Fruit fly (Drosophila melanogaster): ENCODE data around the gene CG17600.

CG17600 gene

DNA sequence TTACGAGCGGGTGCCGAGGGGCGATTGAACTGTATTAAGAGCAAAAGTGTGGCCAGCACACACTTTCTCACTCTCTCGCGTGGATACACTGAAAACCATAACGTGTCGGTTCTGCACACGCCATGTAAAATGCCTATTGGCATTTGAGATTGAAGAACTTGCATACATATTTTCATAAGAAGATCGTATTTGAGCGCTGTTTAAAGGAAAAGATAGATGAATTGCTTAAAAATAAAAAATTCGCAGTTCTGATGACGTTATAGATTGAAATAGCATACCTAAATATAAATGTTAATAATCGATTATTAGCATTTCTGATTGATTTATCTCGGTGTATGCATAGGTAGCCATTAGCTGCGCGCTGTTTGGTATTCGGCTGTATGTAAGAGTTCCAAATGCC is 5.9 kb upstream of the CG17600 start (continued):
- TF ChIP-seq inv (GFP tag; IDR thresholded peaks at IDR 0.05; ENCODE audit: partially characterized antibody) (no peak), CG10267 (tag; optimal IDR thresholded peaks at IDR 0.05) (no peak), CG12071 (GFP tag; optimal IDR thresholded peaks at IDR 0.05) (no peak), Bteb2 (GFP tag; optimal IDR thresholded peaks at IDR 0.05) (no peak), jumu (GFP tag; optimal IDR thresholded peaks at IDR 0.05) (no peak), CG17568 (GFP tag; optimal IDR thresholded peaks at IDR 0.05) (no peak), sens-2 (GFP tag; IDR thresholded peaks at IDR 0.05) (no peak), Oli (tag; optimal IDR thresholded peaks at IDR 0.05) (peak; percentile 50), CG9817 (tag; optimal IDR thresholded peaks at IDR 0.05) (no peak), sob (GFP tag; IDR thresholded peaks at IDR 0.05) (no peak), unc-4 (GFP tag; IDR thresholded peaks at IDR 0.05; ENCODE audit: partially characterized antibody) (no peak), Neu2 (GFP tag; optimal IDR thresholded peaks at IDR 0.05; ENCODE audit: borderline replicate concordance) (no peak), Ravus (GFP tag; IDR thresholded peaks at IDR 0.05) (no peak), Bdp1 (GFP tag; optimal IDR thresholded peaks at IDR 0.05) (no peak), HmgD (GFP tag; optimal IDR thresholded peaks at IDR 0.05) (no peak), fd64A (GFP tag; optimal IDR thresholded peaks at IDR 0.05) (no peak), ttk (GFP tag; IDR thresholded peaks at IDR 0.05) (no peak), pfk (GFP tag; optimal IDR thresholded peaks at IDR 0.05) (no peak), CG10431 (GFP tag; optimal IDR thresholded peaks at IDR 0.05) (no peak), CG2129 (GFP tag; IDR thresholded peaks at IDR 0.05; ENCODE audit: partially characterized antibody) (no peak), CG1832 (GFP tag; optimal IDR thresholded peaks at IDR 0.05) (no peak), luna (GFP tag; optimal IDR thresholded peaks at IDR 0.05) (no peak), Awh (GFP tag; IDR thresholded peaks at IDR 0.05) (no peak), CG18599 (GFP tag; optimal IDR thresholded peaks at IDR 0.05) (no peak), zf30C (GFP tag; optimal IDR thresholded peaks at IDR 0.05) (no peak), CG3847 (GFP tag; IDR thresholded peaks at IDR 0.05) (no peak), kah (GFP tag; optimal IDR thresholded peaks at IDR 0.05) (no peak), crc (GFP tag; optimal IDR thresholded peaks at IDR 0.05) (no peak), CG9437 (GFP tag; optimal IDR thresholded peaks at IDR 0.05) (no peak), Xrp1 (GFP tag; IDR thresholded peaks at IDR 0.05) (peak; percentile 27; the same call in 1 of the 2 replicates), gro (GFP tag; optimal IDR thresholded peaks at IDR 0.05) (no peak), Mrtf (GFP tag; IDR thresholded peaks at IDR 0.05) (0 out of 3 replicates have a peak, but pooled peaks have one; percentile 32), fru (optimal IDR thresholded peaks at IDR 0.05) (no peak), kni (GFP tag; optimal IDR thresholded peaks at IDR 0.05) (no peak), CG12391 (tag; optimal IDR thresholded peaks at IDR 0.05) (no peak), Ada2b (GFP tag; IDR thresholded peaks at IDR 0.05) (no peak), CG9797 (GFP tag; optimal IDR thresholded peaks at IDR 0.05) (no peak), CG18619 (GFP tag; optimal IDR thresholded peaks at IDR 0.05) (no peak), CG14710 (tag; optimal IDR thresholded peaks at IDR 0.05) (peak; percentile 28), HHEX (GFP tag; optimal IDR thresholded peaks at IDR 0.05) (no peak), slou (GFP tag; optimal IDR thresholded peaks at IDR 0.05) (no peak), sima (GFP tag; optimal IDR thresholded peaks at IDR 0.05) (no peak), D19B (GFP tag; optimal IDR thresholded peaks at IDR 0.05) (no peak), Gsc (GFP tag; IDR thresholded peaks at IDR 0.05) (no peak), Side (GFP tag; optimal IDR thresholded peaks at IDR 0.05) (no peak), gcm2 (GFP tag; optimal IDR thresholded peaks at IDR 0.05) (no peak), nerfin-2 (GFP tag; IDR thresholded peaks at IDR 0.05; ENCODE audit: partially characterized antibody) (no peak), Dad (GFP tag; optimal IDR thresholded peaks at IDR 0.05) (no peak), CG2875 (GFP tag; optimal IDR thresholded peaks at IDR 0.05) (peak; percentile 8), knrl (GFP tag; IDR thresholded peaks at IDR 0.05; ENCODE audit: partially characterized antibody) (no peak), nerfin-1 (tag; optimal IDR thresholded peaks at IDR 0.05) (no peak), CG11247 (GFP tag; IDR thresholded peaks at IDR 0.05) (no peak)

Data from whole organism, embryonic.